Fruit fly (Drosophila melanogaster) whole organism, wandering third instar larva: ENCODE measurements around the gene CG7675.

Experiments used
- Abd-B ChIP-seq: fragments of >200 bp; optimal IDR thresholded peaks from 2 replicates; lab custom pipeline; 2017; ENCODE audit warnings: missing biosample characterization, missing genetic modification characterization
- CG32264 ChIP-seq: fragments of 200-800 bp; sonication (Bioruptor generic); optimal IDR thresholded peaks from 2 replicates; lab custom pipeline; 2016; ENCODE audit warnings: missing biosample characterization, missing genetic modification characterization
- CG9705 ChIP-seq: fragments of 200-800 bp; sonication (Bioruptor generic); optimal IDR thresholded peaks from 2 replicates; lab custom pipeline; 2018; ENCODE audit warnings: missing biosample characterization, mild to moderate bottlenecking, missing genetic modification characterization
- CrebA ChIP-seq: fragments of 200-800 bp; sonication (Bioruptor generic); optimal IDR thresholded peaks from 2 replicates; lab custom pipeline; 2016; ENCODE audit warnings: missing biosample characterization, mild to moderate bottlenecking, missing genetic modification characterization, borderline replicate concordance
- Dfd ChIP-seq: fragments of >200 bp; optimal IDR thresholded peaks from 2 replicates; lab custom pipeline; 2017; ENCODE audit warnings: missing biosample characterization, missing genetic modification characterization
- Dif ChIP-seq: fragments of 200-275, 200-300 bp; sonication (Bioruptor generic); optimal IDR thresholded peaks from 2 replicates; lab custom pipeline; 2018; ENCODE audit warnings: missing biosample characterization, missing genetic modification characterization; ENCODE audit not compliant: partially characterized antibody
- GATAd ChIP-seq: sonication (Bioruptor generic); optimal IDR thresholded peaks from 2 replicates; lab custom pipeline; 2016; ENCODE audit warnings: missing biosample characterization, missing genetic modification characterization
- HLH106 ChIP-seq: fragments of 200-800 bp; optimal IDR thresholded peaks from 3 replicates; lab custom pipeline; 2019; ENCODE audit warnings: missing biosample characterization, mild to moderate bottlenecking, missing genetic modification characterization, moderate library complexity
- Hnf4 ChIP-seq: fragments of 200-800 bp; sonication (Bioruptor generic); optimal IDR thresholded peaks from 2 replicates; lab custom pipeline; 2016; ENCODE audit warnings: missing biosample characterization, mild to moderate bottlenecking, missing genetic modification characterization
- Hr78 ChIP-seq: fragments of >200 bp; optimal IDR thresholded peaks from 2 replicates; lab custom pipeline; 2017; ENCODE audit warnings: missing biosample characterization, missing genetic modification characterization
- Hr83 ChIP-seq: fragments of 200-300 bp; sonication (Bioruptor generic); optimal IDR thresholded peaks from 2 replicates; lab custom pipeline; 2016; ENCODE audit warnings: missing biosample characterization, mild to moderate bottlenecking, missing genetic modification characterization, moderate library complexity; ENCODE audit not compliant: poor library complexity, severe bottlenecking
- Jra ChIP-seq: sonication (Bioruptor generic); optimal IDR thresholded peaks from 2 replicates; lab custom pipeline; 2016; ENCODE audit warnings: missing biosample characterization, missing genetic modification characterization
- Mio ChIP-seq: sonication (Bioruptor generic); optimal IDR thresholded peaks from 2 replicates; lab custom pipeline; 2016; ENCODE audit warnings: missing biosample characterization, missing genetic modification characterization
- Myc ChIP-seq: fragments of >200 bp; optimal IDR thresholded peaks from 2 replicates; lab custom pipeline; 2017
- N ChIP-seq: fragments of >200 bp; optimal IDR thresholded peaks from 2 replicates; lab custom pipeline; 2018; ENCODE audit warnings: missing biosample characterization, missing external identifiers, missing genetic modification characterization
- OdsH ChIP-seq: fragments of 200-800 bp; sonication (Bioruptor generic); optimal IDR thresholded peaks from 2 replicates; lab custom pipeline; 2016; ENCODE audit warnings: missing biosample characterization, mild to moderate bottlenecking, missing genetic modification characterization
- Rel ChIP-seq, 2 experiments: fragments of 200-800 bp; sonication (Bioruptor generic) in 1 of 2; optimal IDR thresholded peaks; 2 replicates in 1 of 2; 3 replicates in 1 of 2; lab custom pipeline; 2016 to 2019; ENCODE audit warnings: mild to moderate bottlenecking in 2 of 2, missing biosample characterization in 2 of 2, missing genetic modification characterization in 2 of 2, moderate library complexity in 1 of 2
- Sp1 ChIP-seq: fragments of 200-800 bp; sonication (Bioruptor generic); optimal IDR thresholded peaks from 3 replicates; lab custom pipeline; 2019; ENCODE audit warnings: missing biosample characterization, mild to moderate bottlenecking, missing genetic modification characterization, moderate library complexity
- Vsx2 ChIP-seq: fragments of 200-300, 225-300 bp; sonication (Bioruptor generic); optimal IDR thresholded peaks from 2 replicates; lab custom pipeline; 2018; ENCODE audit warnings: missing biosample characterization, missing genetic modification characterization; ENCODE audit not compliant: partially characterized antibody
- br ChIP-seq: fragments of 200-800 bp; sonication (Bioruptor generic); optimal IDR thresholded peaks from 2 replicates; lab custom pipeline; 2016; ENCODE audit warnings: missing biosample characterization, missing genetic modification characterization
- brk ChIP-seq: fragments of 200-800 bp; sonication (Bioruptor generic); optimal IDR thresholded peaks from 2 replicates; lab custom pipeline; 2016; ENCODE audit warnings: missing biosample characterization, mild to moderate bottlenecking, missing genetic modification characterization
- dl ChIP-seq, 2 experiments: fragments of 175-275, 200-275 bp in 1 of 2; fragments of 200-275 bp in 1 of 2; sonication (Bioruptor generic); optimal IDR thresholded peaks; lab custom pipeline; 2018; ENCODE audit warnings: mild to moderate bottlenecking in 2 of 2, missing biosample characterization in 2 of 2, missing genetic modification characterization in 2 of 2, moderate library complexity in 2 of 2; ENCODE audit not compliant: partially characterized antibody in 2 of 2, insufficient read depth in 1 of 2
- dmrt93B ChIP-seq: fragments of 200-800 bp; sonication (Bioruptor generic); optimal IDR thresholded peaks from 2 replicates; lab custom pipeline; 2018; ENCODE audit warnings: missing biosample characterization, mild to moderate bottlenecking, missing genetic modification characterization
- dsf ChIP-seq: sonication (Bioruptor generic); optimal IDR thresholded peaks from 2 replicates; lab custom pipeline; 2016; ENCODE audit warnings: missing biosample characterization, missing genetic modification characterization, borderline replicate concordance
- ey ChIP-seq: fragments of 200-800 bp; sonication (Bioruptor generic); optimal IDR thresholded peaks from 2 replicates; lab custom pipeline; 2016; ENCODE audit warnings: missing biosample characterization, missing genetic modification characterization
- foxo ChIP-seq, 2 experiments: fragments of 200-800 bp; sonication (Bioruptor generic); optimal IDR thresholded peaks; 2 replicates in 1 of 2; 3 replicates in 1 of 2; lab custom pipeline; 2016 to 2017; ENCODE audit warnings: missing biosample characterization in 2 of 2, missing genetic modification characterization in 2 of 2
- fru ChIP-seq: fragments of 200-800 bp; sonication (Bioruptor generic); optimal IDR thresholded peaks from 3 replicates; lab custom pipeline; 2016; ENCODE audit warnings: missing biosample characterization, mild to moderate bottlenecking, missing genetic modification characterization
- h ChIP-seq: fragments of 200-800 bp; sonication (Bioruptor generic); optimal IDR thresholded peaks from 3 replicates; lab custom pipeline; 2016; ENCODE audit warnings: missing biosample characterization, mild to moderate bottlenecking, missing genetic modification characterization
- jim ChIP-seq: fragments of 175-275, 200-325 bp; sonication (Bioruptor generic); optimal IDR thresholded peaks from 2 replicates; lab custom pipeline; 2016; ENCODE audit warnings: missing biosample characterization, mild to moderate bottlenecking, missing genetic modification characterization
- lola ChIP-seq: fragments of >200 bp; optimal IDR thresholded peaks from 2 replicates; lab custom pipeline; 2017; ENCODE audit warnings: missing biosample characterization, missing genetic modification characterization
- pan ChIP-seq: fragments of >200 bp; optimal IDR thresholded peaks from 2 replicates; lab custom pipeline; 2017
- psq ChIP-seq: fragments of 200-800 bp; sonication (Bioruptor generic); optimal IDR thresholded peaks from 3 replicates; lab custom pipeline; 2017; ENCODE audit warnings: missing biosample characterization, mild to moderate bottlenecking, missing genetic modification characterization, moderate library complexity
- rgr ChIP-seq: fragments of 200-800 bp; sonication (Bioruptor generic); optimal IDR thresholded peaks from 3 replicates; lab custom pipeline; 2016; ENCODE audit warnings: missing biosample characterization, mild to moderate bottlenecking, missing genetic modification characterization
- sage ChIP-seq: fragments of 200-800 bp; sonication (Bioruptor generic); optimal IDR thresholded peaks from 2 replicates; lab custom pipeline; 2016; ENCODE audit warnings: missing biosample characterization, mild to moderate bottlenecking, missing genetic modification characterization
- sv ChIP-seq: fragments of 200-800 bp; sonication (Bioruptor generic); optimal IDR thresholded peaks from 3 replicates; lab custom pipeline; 2016; ENCODE audit warnings: missing biosample characterization, missing genetic modification characterization
- tai ChIP-seq: sonication (Bioruptor generic); optimal IDR thresholded peaks from 2 replicates; lab custom pipeline; 2016; ENCODE audit warnings: missing biosample characterization, missing genetic modification characterization
- usp ChIP-seq: fragments of >200 bp; optimal IDR thresholded peaks from 2 replicates; lab custom pipeline; 2017; ENCODE audit warnings: missing biosample characterization, missing genetic modification characterization
- woc ChIP-seq: sonication (Bioruptor generic); optimal IDR thresholded peaks from 2 replicates; lab custom pipeline; 2016; ENCODE audit warnings: missing biosample characterization, mild to moderate bottlenecking, missing genetic modification characterization

CG7675 gene

dm6 chr3R:18397834-18398378 is 16.9 kb upstream of the CG7675 start:
- no peak for TF ChIP-seq Myc (lab: Kevin White, UChicago)
- TF ChIP-seq Hnf4 (GFP tag; lab: Kevin White, UChicago), result no peak
- no peak for TF ChIP-seq OdsH (GFP tag; lab: Kevin White, UChicago)
- no peak for TF ChIP-seq sv
- TF ChIP-seq psq (GFP tag; lab: Kevin White, UChicago), result no peak
- peak; percentile 72 for TF ChIP-seq Vsx2 (GFP tag; lab: Kevin White, UChicago)
- TF ChIP-seq, all 38 proteins: peak for 1

- peak; percentile 97 for TF ChIP-seq br
- peak; percentile 64 for TF ChIP-seq dsf (GFP tag; lab: Kevin White, UChicago)
- no peak for TF ChIP-seq tai (GFP tag; lab: Kevin White, UChicago)
- TF ChIP-seq Hr83 (GFP tag; lab: Kevin White, UChicago), result peak; percentile 81
- TF ChIP-seq Dfd (GFP tag; lab: Kevin White, UChicago), result no peak
- TF ChIP-seq Rel (GFP tag; optimal IDR thresholded peaks at IDR 0.05; lab: Kevin White, UChicago), result peak; percentile 55
- peak; percentile 72 for TF ChIP-seq Rel (tag; optimal IDR thresholded peaks at IDR 0.05; lab: Kevin White, UChicago)
- TF ChIP-seq psq (GFP tag; lab: Kevin White, UChicago), result peak; percentile 96
- TF ChIP-seq Hnf4 (GFP tag; lab: Kevin White, UChicago), result peak; percentile 97
- TF ChIP-seq brk, result peak; percentile 92
- no peak for TF ChIP-seq Hr78
- TF ChIP-seq rgr (GFP tag; lab: Kevin White, UChicago), result peak; percentile 98
- peak; percentile 94 for TF ChIP-seq Sp1 (GFP tag; lab: Kevin White, UChicago)
- TF ChIP-seq dmrt93B (GFP tag; lab: Kevin White, UChicago), result peak; percentile 92
- no peak for TF ChIP-seq N
- no peak for TF ChIP-seq Myc (lab: Kevin White, UChicago)
- TF ChIP-seq Dif (GFP tag; lab: Kevin White, UChicago), result peak; percentile 91
- TF ChIP-seq Mio (GFP tag; lab: Kevin White, UChicago), result peak; percentile 86
- peak; percentile 87 for TF ChIP-seq sage
- TF ChIP-seq sv, result peak; percentile 93
- peak; percentile 70 for TF ChIP-seq CG9705 (GFP tag; lab: Kevin White, UChicago)
- peak; percentile 87 for TF ChIP-seq Jra (GFP tag; lab: Kevin White, UChicago)
- TF ChIP-seq CrebA, result no peak
- peak; percentile 39 for TF ChIP-seq jim
- TF ChIP-seq dl (GFP tag; optimal IDR thresholded peaks at IDR 0.05; lab: Kevin White, UChicago; ENCODE audit: insufficient read depth in 1 of 2, partially characterized antibody in 2 of 2), result peak; percentile 83 to 91
- peak; percentile 98 for TF ChIP-seq ey (GFP tag; lab: Kevin White, UChicago)
- TF ChIP-seq CG32264 (GFP tag; lab: Kevin White, UChicago), result peak; percentile 74
- TF ChIP-seq usp (GFP tag; lab: Kevin White, UChicago), result no peak
- TF ChIP-seq HLH106 (tag; lab: Kevin White, UChicago), result peak; percentile 94
- peak; percentile 96 for TF ChIP-seq Vsx2 (GFP tag; lab: Kevin White, UChicago)
- TF ChIP-seq foxo (GFP tag; optimal IDR thresholded peaks at IDR 0.05; lab: Kevin White, UChicago), result peak; percentile 84 to 97
- TF ChIP-seq fru, result peak; percentile 98
- TF ChIP-seq Abd-B, result no peak
- TF ChIP-seq h (GFP tag; lab: Kevin White, UChicago), result peak; percentile 98
- TF ChIP-seq OdsH (GFP tag; lab: Kevin White, UChicago), result peak; percentile 98
- TF ChIP-seq woc (GFP tag; lab: Kevin White, UChicago), result peak; percentile 97
- peak; percentile 59 for TF ChIP-seq GATAd (GFP tag; lab: Kevin White, UChicago)
- TF ChIP-seq pan (lab: Kevin White, UChicago), result no peak
- no peak for TF ChIP-seq lola (GFP tag; lab: Kevin White, UChicago)
These were observed 16.0 kb upstream of the CG7675 start, which contains the start of gene Vti1b for dm6 chr3R:18396801-18397604. Vti1b (plus strand) TSS chr3R:18396995.
